Worm (Caenorhabditis elegans): ENCODE measurements around the gene ttr-47.

Gene ttr-47

DNA sequence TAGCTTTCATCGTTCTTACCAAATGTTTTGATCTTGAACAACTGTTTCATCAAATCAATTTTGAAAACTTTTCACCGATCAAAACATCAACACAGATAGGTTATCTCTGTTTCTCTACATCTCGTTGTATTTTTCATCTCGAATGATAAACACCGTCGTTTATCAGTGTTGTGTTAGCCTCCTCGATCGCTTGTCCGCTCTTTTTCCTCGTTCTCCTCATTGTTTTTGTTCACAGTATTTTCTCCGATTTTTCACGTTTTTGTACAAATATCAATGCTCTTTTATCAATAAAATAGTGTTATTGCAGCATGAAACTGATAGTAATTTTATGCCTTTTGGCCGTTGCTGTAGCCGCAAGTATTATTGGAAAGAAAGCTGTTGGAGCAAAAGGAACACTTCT, at the start of gene ttr-47:
Gene ttr-47 (plus strand): TSS at position 308 of the 400 bp plus-strand sequence.
- TF ChIP-seq sea-1 (GFP tag; conservative IDR thresholded peaks at IDR 0.05), result no peak
- no peak for TF ChIP-seq B0310.2 (tag; optimal IDR thresholded peaks at IDR 0.05)

DNA sequence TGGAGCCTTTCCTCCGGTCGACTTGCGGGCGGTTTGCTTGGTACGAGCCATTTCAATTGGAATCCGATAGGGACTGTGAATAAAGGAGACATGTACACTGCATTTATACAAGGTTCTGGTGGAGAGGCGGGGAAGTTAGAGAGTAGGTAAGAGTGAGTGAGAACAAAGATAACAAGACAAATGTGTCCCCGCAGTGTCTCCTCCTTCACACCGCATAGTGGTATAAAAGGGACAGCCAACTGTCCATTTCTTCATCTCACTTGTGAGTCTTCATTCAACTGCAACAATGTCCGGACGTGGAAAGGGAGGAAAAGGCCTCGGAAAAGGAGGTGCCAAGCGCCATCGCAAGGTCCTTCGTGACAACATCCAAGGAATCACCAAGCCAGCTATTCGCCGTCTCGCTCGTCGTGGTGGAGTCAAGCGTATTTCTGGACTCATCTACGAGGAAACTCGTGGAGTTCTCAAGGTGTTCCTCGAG, 24.9 kb upstream of the ttr-47 start, which contains the start of the genes his-17 and his-18:
Gene his-17 (minus strand): TSS at position 51 of the 478 bp plus-strand sequence.
Gene his-18 (plus strand): TSS at position 287 of the 478 bp plus-strand sequence.
- TF ChIP-seq scrt-1 (GFP tag; IDR thresholded peaks at IDR 0.05), result peak; percentile 56; the same call in 1 of the 2 replicates
- peak; percentile 61; the same call in 1 of the 2 replicates for TF ChIP-seq tbx-11 (GFP tag; IDR thresholded peaks at IDR 0.05)
- peak; percentile 45; the same call in 1 of the 2 replicates for TF ChIP-seq flt-1 (GFP tag; IDR thresholded peaks at IDR 0.05)
- peak; percentile 73 for TF ChIP-seq sea-1 (GFP tag; conservative IDR thresholded peaks at IDR 0.05)
- peak; percentile 22; the same call in 1 of the 2 replicates for TF ChIP-seq tbx-37 (GFP tag; conservative IDR thresholded peaks at IDR 0.05)
- peak; percentile 77 for TF ChIP-seq pes-1 (GFP tag; IDR thresholded peaks at IDR 0.05)

DNA sequence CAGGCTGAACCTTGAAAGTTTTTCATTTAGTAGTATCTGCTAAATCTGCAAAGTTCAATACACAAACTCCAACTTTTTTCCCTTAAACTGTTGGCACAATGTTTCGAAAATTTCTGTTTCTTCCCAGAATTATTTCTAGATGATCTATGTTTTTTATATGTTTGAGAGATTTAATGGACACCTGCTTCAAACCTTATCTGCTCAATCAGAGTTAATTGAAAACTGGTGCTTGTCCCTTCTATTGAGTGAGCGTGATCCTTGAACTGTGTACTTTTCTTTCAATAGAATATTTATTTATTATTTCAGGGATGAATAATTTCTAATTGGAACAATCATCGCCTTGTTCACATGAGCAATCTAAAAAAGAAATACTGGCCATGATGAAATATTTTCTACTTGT, 24.1 kb upstream of the ttr-47 start, which contains the start of gene frpr-13:
Gene frpr-13 (plus strand): TSS at position 301 of the 400 bp plus-strand sequence.
- TF ChIP-seq hnd-1 (tag; optimal IDR thresholded peaks at IDR 0.05) (no peak), ama-1 (optimal IDR thresholded peaks at IDR 0.05) (peak; percentile 54)

DNA sequence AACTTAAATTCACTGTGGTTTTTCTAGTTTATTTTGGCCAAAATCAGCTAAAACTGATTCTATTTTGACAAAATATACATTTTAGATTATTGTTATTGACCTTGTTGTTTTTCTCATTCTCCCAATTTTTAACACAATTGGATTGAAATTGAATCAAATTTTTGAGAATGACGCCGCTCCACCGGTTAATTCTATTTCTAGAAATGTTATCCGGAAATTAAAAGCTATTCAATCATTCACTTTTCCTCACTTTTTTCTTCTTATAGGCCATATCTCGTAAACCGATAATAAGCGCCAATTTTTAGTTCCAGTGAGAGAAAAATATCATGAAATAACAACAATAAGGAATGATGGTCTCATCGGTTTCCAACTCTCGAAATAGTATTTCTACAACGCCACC, 20.2 kb upstream of the ttr-47 start, which contains the start of gene frpr-12:
Gene frpr-12 (plus strand): TSS at position 301 of the 400 bp plus-strand sequence.
- TF ChIP-seq ceh-36 (tag; optimal IDR thresholded peaks at IDR 0.05) (no peak), pes-1 (GFP tag; IDR thresholded peaks at IDR 0.05) (no peak), ceh-13 (GFP tag; optimal IDR thresholded peaks at IDR 0.05) (no peak)

DNA sequence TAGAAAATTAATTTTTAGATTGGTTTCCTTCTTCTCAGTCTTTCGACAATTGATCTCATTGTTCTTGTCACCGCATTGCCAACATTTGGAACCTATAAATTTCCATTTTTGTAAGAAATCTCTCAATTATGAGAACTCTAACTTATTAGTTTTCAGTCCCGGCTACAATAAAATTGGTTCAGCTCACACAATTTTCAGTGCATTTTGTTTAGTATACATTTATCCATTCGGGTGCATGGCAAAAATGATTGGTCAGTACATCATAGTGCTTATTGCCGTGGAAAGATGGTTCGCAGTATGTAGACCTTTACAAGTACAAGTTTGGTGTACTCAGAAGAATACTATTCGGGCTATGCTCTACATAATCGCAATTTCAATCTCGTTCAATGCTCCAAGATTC, 19.0 kb upstream of the ttr-47 start:
- TF ChIP-seq tbx-37 (GFP tag; conservative IDR thresholded peaks at IDR 0.05), result no peak
- TF ChIP-seq pes-1 (GFP tag; IDR thresholded peaks at IDR 0.05), result no peak
- no peak for TF ChIP-seq hmbx-1 (tag; optimal IDR thresholded peaks at IDR 0.05)
- no peak for TF ChIP-seq B0310.2 (tag; optimal IDR thresholded peaks at IDR 0.05)
- no peak for TF ChIP-seq sea-1 (GFP tag; conservative IDR thresholded peaks at IDR 0.05)
- no peak for TF ChIP-seq aly-1 (tag; optimal IDR thresholded peaks at IDR 0.05)
- TF ChIP-seq F13C5.2 (tag; optimal IDR thresholded peaks at IDR 0.05), result no peak
- no peak for TF ChIP-seq flt-1 (GFP tag; IDR thresholded peaks at IDR 0.05)
- no peak for TF ChIP-seq ets-7 (tag; optimal IDR thresholded peaks at IDR 0.05)
- no peak for TF ChIP-seq hmg-4 (GFP tag; optimal IDR thresholded peaks at IDR 0.05)
- no peak for TF ChIP-seq tra-4 (tag; optimal IDR thresholded peaks at IDR 0.05)
- TF ChIP-seq tbx-11 (GFP tag; IDR thresholded peaks at IDR 0.05), result no peak
- TF ChIP-seq ceh-36 (tag; optimal IDR thresholded peaks at IDR 0.05), result no peak
- TF ChIP-seq ceh-13 (GFP tag; optimal IDR thresholded peaks at IDR 0.05), result no peak
- TF ChIP-seq ama-1 (optimal IDR thresholded peaks at IDR 0.05), result no peak
- TF ChIP-seq hnd-1 (tag; optimal IDR thresholded peaks at IDR 0.05), result no peak
- TF ChIP-seq scrt-1 (GFP tag; IDR thresholded peaks at IDR 0.05), result no peak

DNA sequence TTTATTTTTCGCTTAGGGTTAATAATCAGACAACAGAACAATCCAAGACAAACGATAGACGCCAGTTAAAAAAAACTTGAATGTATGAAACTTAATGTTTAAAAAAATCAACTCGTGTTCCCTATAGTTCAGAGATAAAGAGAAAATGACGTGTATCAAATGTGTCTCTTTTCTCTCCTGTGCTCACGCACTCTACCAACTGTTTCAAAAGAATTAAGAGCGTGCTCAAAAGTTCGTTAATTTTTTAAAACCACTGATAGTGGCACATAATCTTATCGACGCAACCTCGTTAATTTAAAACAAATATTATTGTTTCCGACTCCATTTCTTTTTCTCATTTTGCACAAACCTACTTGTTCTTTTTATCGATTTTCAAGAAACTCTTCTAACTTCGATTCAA, 17.2 kb upstream of the ttr-47 start:
- TF ChIP-seq hnd-1 (tag; optimal IDR thresholded peaks at IDR 0.05), result no peak
- TF ChIP-seq pes-1 (GFP tag; IDR thresholded peaks at IDR 0.05), result no peak
- no peak for TF ChIP-seq tra-4 (tag; optimal IDR thresholded peaks at IDR 0.05)
- no peak for TF ChIP-seq F13C5.2 (tag; optimal IDR thresholded peaks at IDR 0.05)
- no peak for TF ChIP-seq sea-1 (GFP tag; conservative IDR thresholded peaks at IDR 0.05)
- no peak for TF ChIP-seq flt-1 (GFP tag; IDR thresholded peaks at IDR 0.05)
- no peak for TF ChIP-seq ceh-36 (tag; optimal IDR thresholded peaks at IDR 0.05)
- TF ChIP-seq hmbx-1 (tag; optimal IDR thresholded peaks at IDR 0.05), result no peak
- TF ChIP-seq B0310.2 (tag; optimal IDR thresholded peaks at IDR 0.05), result no peak
- no peak for TF ChIP-seq ama-1 (optimal IDR thresholded peaks at IDR 0.05)
- TF ChIP-seq hmg-4 (GFP tag; optimal IDR thresholded peaks at IDR 0.05), result no peak
- TF ChIP-seq ceh-13 (GFP tag; optimal IDR thresholded peaks at IDR 0.05), result no peak
- no peak for TF ChIP-seq ets-7 (tag; optimal IDR thresholded peaks at IDR 0.05)
- no peak for TF ChIP-seq scrt-1 (GFP tag; IDR thresholded peaks at IDR 0.05)
- TF ChIP-seq tbx-37 (GFP tag; conservative IDR thresholded peaks at IDR 0.05), result no peak

DNA sequence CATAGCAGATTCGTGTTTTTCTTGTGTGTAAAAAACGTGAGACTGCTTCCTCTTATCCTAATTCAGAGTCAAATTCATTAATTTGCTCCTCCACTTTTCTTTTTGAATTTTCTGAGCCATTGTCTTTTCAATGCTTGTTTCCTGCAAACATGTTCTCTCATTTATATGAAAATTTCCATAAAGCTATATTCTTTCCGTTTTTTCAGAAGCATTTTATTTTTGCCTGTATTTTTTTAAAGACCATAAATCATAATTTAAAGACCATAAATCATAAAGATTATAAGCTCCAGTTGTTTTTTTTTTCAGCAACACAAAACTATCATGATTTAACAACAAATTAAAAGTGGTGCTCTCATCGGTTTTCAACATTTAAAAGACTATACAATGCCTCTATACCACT, 16.0 kb upstream of the ttr-47 start, which contains the start of gene frpr-11:
Gene frpr-11 (plus strand): TSS at position 301 of the 400 bp plus-strand sequence.
- TF ChIP-seq ceh-13 (GFP tag; optimal IDR thresholded peaks at IDR 0.05), result no peak

DNA sequence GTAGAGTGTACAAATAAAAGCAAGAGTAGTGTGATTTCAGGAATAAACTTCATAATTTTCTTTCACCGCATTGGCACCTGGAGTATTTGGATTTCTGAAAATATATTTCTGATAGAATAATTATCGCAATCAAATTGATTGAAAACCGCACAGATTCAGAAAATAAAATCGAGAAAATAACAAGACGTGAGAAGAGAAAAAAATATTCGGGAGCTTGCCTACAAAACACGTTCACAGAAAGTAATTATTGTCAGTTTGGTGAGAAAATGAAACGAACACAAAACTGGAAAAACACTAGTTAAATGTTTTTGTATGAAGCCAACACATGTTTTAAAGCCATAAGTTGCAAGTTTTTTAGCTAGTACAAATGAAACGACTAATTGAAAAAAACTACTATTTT, 8.9 kb upstream of the ttr-47 start, which contains the start of gene mod-1:
Gene mod-1 (minus strand): TSS at position 101 of the 400 bp plus-strand sequence.
- TF ChIP-seq hnd-1 (tag; optimal IDR thresholded peaks at IDR 0.05) (no peak), ets-7 (tag; optimal IDR thresholded peaks at IDR 0.05) (no peak)

DNA sequence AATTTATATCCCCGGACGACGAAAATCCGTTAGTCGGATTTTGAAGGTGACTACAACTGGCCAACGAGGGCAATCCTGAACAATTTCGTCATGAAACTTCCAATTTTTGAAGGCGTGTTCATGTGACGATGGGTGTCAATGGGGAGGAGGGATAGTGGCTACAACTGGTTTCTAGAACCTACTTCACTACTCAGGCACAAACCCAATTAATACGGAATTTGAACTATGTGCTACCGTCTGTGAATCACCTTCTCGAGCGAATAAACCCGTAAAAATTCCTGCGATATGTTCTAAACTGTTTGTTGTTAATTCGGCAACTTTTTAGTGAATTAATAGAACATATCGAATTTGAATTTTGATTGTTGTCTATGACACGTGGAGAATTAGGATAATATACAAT, 4.8 kb downstream of the ttr-47 start:
- TF ChIP-seq ama-1 (optimal IDR thresholded peaks at IDR 0.05), result no peak
- no peak for TF ChIP-seq B0310.2 (tag; optimal IDR thresholded peaks at IDR 0.05)
- no peak for TF ChIP-seq sea-1 (GFP tag; conservative IDR thresholded peaks at IDR 0.05)
- TF ChIP-seq aly-1 (tag; optimal IDR thresholded peaks at IDR 0.05), result no peak
- TF ChIP-seq hmbx-1 (tag; optimal IDR thresholded peaks at IDR 0.05), result no peak
- no peak for TF ChIP-seq ceh-36 (tag; optimal IDR thresholded peaks at IDR 0.05)
